Fruit fly (Drosophila melanogaster): ENCODE measurements around the gene Tsp3A.
A peak's percentile ranks its signal among the peaks of the same experiment; 100 is the strongest.

Tsp3A gene

dm6 chrX:2589446-2590038 lies 30.0 kb downstream of the Tsp3A start (continued):
- peak; percentile 79 for TF ChIP-seq disco-r (GFP tag; optimal IDR thresholded peaks at IDR 0.05)
- peak; percentile 90 for TF ChIP-seq CG30431 (GFP tag; optimal IDR thresholded peaks at IDR 0.05)
- TF ChIP-seq hth (optimal IDR thresholded peaks at IDR 0.05) = no peak
- TF ChIP-seq B-H1 (GFP tag; IDR thresholded peaks at IDR 0.05) = peak; percentile 89
- TF ChIP-seq CG12659 (GFP tag; optimal IDR thresholded peaks at IDR 0.05) = peak; percentile 93
- peak; percentile 93 for TF ChIP-seq CG1647 (GFP tag; optimal IDR thresholded peaks at IDR 0.05)
- TF ChIP-seq lmd (GFP tag; IDR thresholded peaks at IDR 0.05) = peak; percentile 95
- peak; percentile 94 for TF ChIP-seq CG9215 (GFP tag; IDR thresholded peaks at IDR 0.05)
- TF ChIP-seq Bteb2 (GFP tag; optimal IDR thresholded peaks at IDR 0.05) = peak; percentile 92
- TF ChIP-seq knrl (GFP tag; IDR thresholded peaks at IDR 0.05; ENCODE audit: partially characterized antibody) = no peak
- peak; percentile 88 for TF ChIP-seq Abd-B (GFP tag; optimal IDR thresholded peaks at IDR 0.05)
- TF ChIP-seq Awh (GFP tag; IDR thresholded peaks at IDR 0.05) = peak; percentile 89
- peak; percentile 93 for TF ChIP-seq cwo (GFP tag; optimal IDR thresholded peaks at IDR 0.05)
- peak; percentile 75 for TF ChIP-seq Oaz (GFP tag; IDR thresholded peaks at IDR 0.05)
- TF ChIP-seq Atf3 (GFP tag; optimal IDR thresholded peaks at IDR 0.05) = peak; percentile 83
- no peak for TF ChIP-seq Trl (optimal IDR thresholded peaks at IDR 0.05)
- TF ChIP-seq Trl (GFP tag; optimal IDR thresholded peaks at IDR 0.05) = peak; percentile 93
- TF ChIP-seq tin (GFP tag; optimal IDR thresholded peaks at IDR 0.05) = peak; percentile 86
- TF ChIP-seq nmo (GFP tag; optimal IDR thresholded peaks at IDR 0.05) = peak; percentile 83
- peak; percentile 87 for TF ChIP-seq CG4404 (GFP tag; IDR thresholded peaks at IDR 0.05)
- TF ChIP-seq Optix (GFP tag; IDR thresholded peaks at IDR 0.05) = peak; percentile 91
- TF ChIP-seq tio (GFP tag; optimal IDR thresholded peaks at IDR 0.05) = peak; percentile 90
- peak; percentile 88 for TF ChIP-seq Hand (GFP tag; optimal IDR thresholded peaks at IDR 0.05)
- TF ChIP-seq chn (GFP tag; optimal IDR thresholded peaks at IDR 0.05) = peak; percentile 87
- peak; percentile 63 for TF ChIP-seq CG8281 (tag; optimal IDR thresholded peaks at IDR 0.05)
- peak; percentile 84 for TF ChIP-seq GATAe (GFP tag; conservative IDR thresholded peaks at IDR 0.05)
- peak; percentile 93 for TF ChIP-seq PHDP (tag; optimal IDR thresholded peaks at IDR 0.05)
- TF ChIP-seq ara (GFP tag; IDR thresholded peaks at IDR 0.05) = peak; percentile 88
- peak; percentile 26 for TF ChIP-seq pzg (GFP tag; optimal IDR thresholded peaks at IDR 0.05)
- peak; percentile 96 for TF ChIP-seq rib (GFP tag; IDR thresholded peaks at IDR 0.05)
- 0 out of 2 replicates have a peak, but pooled peaks have one; percentile 18 for TF ChIP-seq CG10321 (GFP tag; IDR thresholded peaks at IDR 0.05)
- TF ChIP-seq tx (GFP tag; optimal IDR thresholded peaks at IDR 0.05) = peak; percentile 92
- TF ChIP-seq bsh (GFP tag; optimal IDR thresholded peaks at IDR 0.05) = peak; percentile 51 to 83
- peak; percentile 92 for TF ChIP-seq CG4282 (GFP tag; optimal IDR thresholded peaks at IDR 0.05)
- TF ChIP-seq Med (GFP tag) = peak; percentile 100
- peak; percentile 70; the same call in 2 of the 3 replicates for TF ChIP-seq C15 (GFP tag; IDR thresholded peaks at IDR 0.05)
- TF ChIP-seq pb (GFP tag; optimal IDR thresholded peaks at IDR 0.05) = peak; percentile 89
- peak; percentile 99 for TF ChIP-seq CG2120 (GFP tag; optimal IDR thresholded peaks at IDR 0.05)
- TF ChIP-seq pum (GFP tag; optimal IDR thresholded peaks at IDR 0.05) = peak; percentile 93
- peak; percentile 69 for TF ChIP-seq CG4360 (GFP tag; IDR thresholded peaks at IDR 0.05)
- TF ChIP-seq luna (GFP tag; optimal IDR thresholded peaks at IDR 0.05) = peak; percentile 94
- TF ChIP-seq gsb-n (tag; optimal IDR thresholded peaks at IDR 0.05) = peak; percentile 77
- peak; percentile 90 for TF ChIP-seq CG10209 (GFP tag; optimal IDR thresholded peaks at IDR 0.05)
- TF ChIP-seq CG16779 (GFP tag; IDR thresholded peaks at IDR 0.05) = peak; percentile 96
- TF ChIP-seq cg (GFP tag; optimal IDR thresholded peaks at IDR 0.05) = no peak
- peak; percentile 87 for TF ChIP-seq CG7987 (GFP tag; optimal IDR thresholded peaks at IDR 0.05)
- peak; percentile 68 for TF ChIP-seq CG10979 (tag; optimal IDR thresholded peaks at IDR 0.05)
- peak; percentile 90 for TF ChIP-seq chm (GFP tag; IDR thresholded peaks at IDR 0.05)
- TF ChIP-seq ase (GFP tag; IDR thresholded peaks at IDR 0.05) = peak; percentile 84
- peak; percentile 66 for TF ChIP-seq croc (GFP tag; conservative IDR thresholded peaks at IDR 0.05)
- peak; percentile 93 for TF ChIP-seq eyg (GFP tag; optimal IDR thresholded peaks at IDR 0.05)
